Fruit fly (Drosophila melanogaster) whole organism, embryonic: ENCODE results near the gene CG7432.

Experiments
- Blimp-1 ChIP-seq: fragments of 200-800 bp; sonication (Bioruptor generic); optimal IDR thresholded peaks from 3 replicates; lab custom pipeline; 2018; ENCODE audit warnings: missing biosample characterization, missing genetic modification characterization, mild to moderate bottlenecking, moderate library complexity, missing genetic modification reagents
- CG10565 ChIP-seq: fragments of 200-800 bp; sonication (Bioruptor generic); optimal IDR thresholded peaks from 3 replicates; lab custom pipeline; 2016; ENCODE audit warnings: missing biosample characterization, mild to moderate bottlenecking, missing genetic modification characterization
- CG11398 ChIP-seq: fragments of 200-800 bp; sonication (Bioruptor generic); optimal IDR thresholded peaks from 2 replicates; lab custom pipeline; 2016; ENCODE audit warnings: missing biosample characterization, missing genetic modification characterization
- CG14667 ChIP-seq: fragments of 200-800 bp; sonication (Bioruptor generic); IDR thresholded peaks from 2 replicates; pipeline ENCODE4 v1.3.6; 2022; ENCODE audit warnings: missing biosample characterization, missing genetic modification characterization
- CG1602 ChIP-seq: fragments of 200-800 bp; sonication (Bioruptor generic); optimal IDR thresholded peaks from 3 replicates; lab custom pipeline; 2016; ENCODE audit warnings: missing biosample characterization, missing genetic modification characterization
- CG17612 ChIP-seq: fragments of 200-800 bp; sonication (Bioruptor generic); IDR thresholded peaks from 2 replicates; pipeline ENCODE4 v1.3.6; 2022; ENCODE audit warnings: missing biosample characterization, missing genetic modification characterization
- CG2129 ChIP-seq: fragments of 200-800 bp; sonication (Bioruptor generic); IDR thresholded peaks from 2 replicates; pipeline ENCODE4 v1.3.6; 2022; ENCODE audit warnings: missing biosample characterization, missing genetic modification characterization; ENCODE audit not compliant: partially characterized antibody
- CG31365 ChIP-seq: fragments of 200-800 bp; sonication (Bioruptor generic); optimal IDR thresholded peaks from 2 replicates; lab custom pipeline; 2018; ENCODE audit warnings: missing biosample characterization, mild to moderate bottlenecking, missing genetic modification characterization
- CG3163 ChIP-seq: fragments of 200-800 bp; sonication (Bioruptor generic); optimal IDR thresholded peaks from 3 replicates; lab custom pipeline; 2016; ENCODE audit warnings: missing biosample characterization, missing genetic modification characterization
- CG34224 ChIP-seq: fragments of 200-800 bp; sonication (Bioruptor generic); IDR thresholded peaks from 3 replicates; pipeline ENCODE4 v1.3.6; 2022; ENCODE audit warnings: missing biosample characterization, missing genetic modification characterization; ENCODE audit not compliant: partially characterized antibody
- CG4404 ChIP-seq: fragments of 200-800 bp; sonication (Bioruptor generic); IDR thresholded peaks from 2 replicates; pipeline ENCODE4 v1.3.6; 2022; ENCODE audit warnings: missing biosample characterization, missing genetic modification characterization
- CG6683 ChIP-seq: fragments of 200-800 bp; sonication (Bioruptor generic); optimal IDR thresholded peaks from 2 replicates; lab custom pipeline; 2017; ENCODE audit warnings: missing biosample characterization, mild to moderate bottlenecking, missing genetic modification characterization, missing genetic modification reagents
- CG7963 ChIP-seq: fragments of 200-800 bp; sonication (Bioruptor generic); IDR thresholded peaks from 3 replicates; pipeline ENCODE4 v1.3.6; 2022; ENCODE audit warnings: missing biosample characterization, missing genetic modification characterization; ENCODE audit not compliant: partially characterized antibody
- CG7987 ChIP-seq: fragments of 200-800 bp; sonication (Bioruptor generic); optimal IDR thresholded peaks from 2 replicates; lab custom pipeline; 2018; ENCODE audit warnings: missing biosample characterization, mild to moderate bottlenecking, missing genetic modification characterization, moderate library complexity
- CG9437 ChIP-seq: fragments of 200-800 bp; sonication (Bioruptor generic); optimal IDR thresholded peaks from 2 replicates; lab custom pipeline; 2018; ENCODE audit warnings: missing biosample characterization, mild to moderate bottlenecking, missing genetic modification characterization
- CG9609 ChIP-seq: fragments of 200-800 bp; sonication (Bioruptor generic); optimal IDR thresholded peaks from 3 replicates; lab custom pipeline; 2016; ENCODE audit warnings: missing biosample characterization, missing genetic modification characterization
- CG9876 ChIP-seq: fragments of 200-800 bp; sonication (Bioruptor generic); optimal IDR thresholded peaks from 2 replicates; lab custom pipeline; 2016; ENCODE audit warnings: missing biosample characterization, missing genetic modification characterization
- Deaf1 ChIP-seq: fragments of 200-800 bp; optimal IDR thresholded peaks from 3 replicates; lab custom pipeline; 2019; ENCODE audit warnings: missing biosample characterization, mild to moderate bottlenecking, missing genetic modification characterization, moderate library complexity
- H15 ChIP-seq: fragments of 200-800 bp; sonication (Bioruptor generic); IDR thresholded peaks from 3 replicates; pipeline ENCODE4 v1.3.6; 2022; ENCODE audit warnings: missing biosample characterization, missing genetic modification characterization
- Hr3 ChIP-seq: fragments of 200-800 bp; sonication (Bioruptor generic); optimal IDR thresholded peaks from 3 replicates; lab custom pipeline; 2016; ENCODE audit warnings: missing biosample characterization, missing genetic modification characterization
- MTF-1 ChIP-seq: fragments of 200-800 bp; sonication (Bioruptor generic); optimal IDR thresholded peaks from 2 replicates; lab custom pipeline; 2018; ENCODE audit warnings: missing biosample characterization, mild to moderate bottlenecking, missing genetic modification characterization, borderline replicate concordance
- Myb ChIP-seq: fragments of 200-800 bp; sonication (Bioruptor generic); optimal IDR thresholded peaks from 2 replicates; lab custom pipeline; 2016; ENCODE audit warnings: missing biosample characterization, missing genetic modification characterization
- NFAT ChIP-seq: fragments of 200-800 bp; sonication (Bioruptor generic); IDR thresholded peaks from 2 replicates; pipeline ENCODE4 v1.3.6; 2022; ENCODE audit warnings: missing biosample characterization, missing genetic modification characterization
- NK7.1 ChIP-seq: fragments of 200-800 bp; sonication (Bioruptor generic); optimal IDR thresholded peaks from 3 replicates; lab custom pipeline; 2016; ENCODE audit warnings: missing biosample characterization, missing genetic modification characterization
- Nf-YA ChIP-seq: fragments of 200-800 bp; sonication (Bioruptor generic); IDR thresholded peaks from 2 replicates; pipeline ENCODE4 v1.3.6; 2022; ENCODE audit warnings: missing biosample characterization, missing genetic modification characterization
- PHDP ChIP-seq: fragments of 200-800 bp; sonication (Bioruptor generic); optimal IDR thresholded peaks from 3 replicates; lab custom pipeline; 2018; ENCODE audit warnings: missing biosample characterization, mild to moderate bottlenecking, missing genetic modification characterization, moderate library complexity
- Taf1 ChIP-seq: fragments of 200-800 bp; sonication (Bioruptor generic); IDR thresholded peaks from 2 replicates; pipeline ENCODE4 v1.3.6; 2022; ENCODE audit warnings: missing biosample characterization, missing genetic modification characterization
- Usf ChIP-seq: fragments of 200-800 bp; sonication (Bioruptor generic); optimal IDR thresholded peaks from 2 replicates; lab custom pipeline; 2017; ENCODE audit warnings: missing genotype, missing biosample characterization, missing genetic modification characterization
- YL-1 ChIP-seq: fragments of 200-800 bp; sonication (Bioruptor generic); optimal IDR thresholded peaks from 3 replicates; lab custom pipeline; 2017; ENCODE audit warnings: missing biosample characterization, mild to moderate bottlenecking, missing genetic modification characterization
- cato ChIP-seq: fragments of 200-800 bp; sonication (Bioruptor generic); optimal IDR thresholded peaks from 2 replicates; lab custom pipeline; 2016; ENCODE audit warnings: missing biosample characterization, missing genetic modification characterization, borderline replicate concordance
- caup ChIP-seq: fragments of 200-800 bp; sonication (Bioruptor generic); optimal IDR thresholded peaks from 3 replicates; lab custom pipeline; 2017; ENCODE audit warnings: missing biosample characterization, mild to moderate bottlenecking, missing genetic modification characterization, moderate library complexity; ENCODE audit not compliant: severe bottlenecking
- disco-r ChIP-seq: fragments of 200-800 bp; sonication (Bioruptor generic); optimal IDR thresholded peaks from 2 replicates; lab custom pipeline; 2016; ENCODE audit warnings: missing biosample characterization, missing genetic modification characterization
- fd3F ChIP-seq: fragments of 200-800 bp; sonication (Bioruptor generic); optimal IDR thresholded peaks from 2 replicates; lab custom pipeline; 2018; ENCODE audit warnings: missing biosample characterization, mild to moderate bottlenecking, missing genetic modification characterization, moderate library complexity
- hth ChIP-seq: fragments of >200 bp; optimal IDR thresholded peaks from 2 replicates; lab custom pipeline; 2017; ENCODE audit warnings: inconsistent platforms
- klu ChIP-seq: fragments of 200-800 bp; sonication (Bioruptor generic); IDR thresholded peaks from 2 replicates; pipeline ENCODE4 v1.3.6; 2022; ENCODE audit warnings: missing biosample characterization, missing genetic modification characterization
- lmd ChIP-seq: fragments of 200-800 bp; sonication (Bioruptor generic); IDR thresholded peaks from 2 replicates; pipeline ENCODE4 v1.3.6; 2022; ENCODE audit warnings: missing biosample characterization, missing genetic modification characterization
- mam ChIP-seq: fragments of 200-800 bp; sonication (Bioruptor generic); optimal IDR thresholded peaks from 3 replicates; lab custom pipeline; 2016; ENCODE audit warnings: missing biosample characterization, missing genetic modification characterization
- p53 ChIP-seq: fragments of 200-800 bp; sonication (Bioruptor generic); optimal IDR thresholded peaks from 2 replicates; lab custom pipeline; 2016; ENCODE audit warnings: missing biosample characterization, missing genetic modification characterization
- phol ChIP-seq: fragments of 200-800 bp; sonication (Bioruptor generic); optimal IDR thresholded peaks from 3 replicates; lab custom pipeline; 2018; ENCODE audit warnings: missing biosample characterization, mild to moderate bottlenecking, missing genetic modification characterization, moderate library complexity
- ranshi ChIP-seq: fragments of 200-800 bp; sonication (Bioruptor generic); IDR thresholded peaks from 2 replicates; pipeline ENCODE4 v1.3.6; 2022; ENCODE audit warnings: missing biosample characterization, missing genetic modification characterization
- sc ChIP-seq, 3 experiments: fragments of >200 bp in 2 of 3; fragments of 200-800 bp in 1 of 3; sonication (Bioruptor generic) in 1 of 3; optimal IDR thresholded peaks; 2 replicates in 2 of 3; 3 replicates in 1 of 3; lab custom pipeline; 2017; ENCODE audit warnings: mild to moderate bottlenecking in 1 of 3, missing biosample characterization in 1 of 3, missing genetic modification characterization in 1 of 3, missing genetic modification reagents in 1 of 3
- scrt ChIP-seq: fragments of 200-800 bp; sonication (Bioruptor generic); optimal IDR thresholded peaks from 2 replicates; lab custom pipeline; 2018; ENCODE audit warnings: missing biosample characterization, mild to moderate bottlenecking, missing genetic modification characterization, moderate library complexity
- sens ChIP-seq: fragments of 200-800 bp; sonication (Bioruptor generic); peaks from one replicate; lab custom pipeline; 2016; ENCODE audit warnings: missing biosample characterization, missing genetic modification characterization
- seq ChIP-seq: fragments of 200-800 bp; sonication (Bioruptor generic); IDR thresholded peaks from 2 replicates; pipeline ENCODE4 v1.3.6; 2022; ENCODE audit warnings: missing biosample characterization, missing genetic modification characterization
- sima ChIP-seq: fragments of 200-800 bp; sonication (Bioruptor generic); optimal IDR thresholded peaks from 2 replicates; lab custom pipeline; 2016; ENCODE audit warnings: missing biosample characterization, missing genetic modification characterization
- stwl ChIP-seq: fragments of 200-800 bp; sonication (Bioruptor generic); optimal IDR thresholded peaks from 3 replicates; lab custom pipeline; 2018; ENCODE audit warnings: missing biosample characterization, mild to moderate bottlenecking, missing genetic modification characterization, moderate library complexity
- tio ChIP-seq: fragments of 200-800 bp; sonication (Bioruptor generic); optimal IDR thresholded peaks from 2 replicates; lab custom pipeline; 2017; ENCODE audit warnings: missing biosample characterization, missing genetic modification characterization, inconsistent platforms
- tup ChIP-seq: fragments of 200-800 bp; sonication (Bioruptor generic); optimal IDR thresholded peaks from 2 replicates; lab custom pipeline; 2016; ENCODE audit warnings: missing biosample characterization, mild to moderate bottlenecking, missing genetic modification characterization, moderate library complexity

CG7432 gene

dm6 chr3R:19671223-19671991 lies 6.6 kb downstream of the CG7432 start, which contains the start of gene Naam (continued):
- TF ChIP-seq CG9876 (GFP tag; lab: Kevin White, UChicago): peak; percentile 32
- no peak for TF ChIP-seq CG2129 (GFP tag; lab: Robert Waterston, UW)
- peak; percentile 86 for TF ChIP-seq mam
- peak; percentile 26 for TF ChIP-seq CG31365
- peak; percentile 46 for TF ChIP-seq Deaf1 (tag; lab: Kevin White, UChicago)
- TF ChIP-seq CG6683 (GFP tag; lab: Kevin White, UChicago): peak; percentile 64
- TF ChIP-seq CG7987: peak; percentile 64
- TF ChIP-seq CG9609 (GFP tag; lab: Kevin White, UChicago): peak; percentile 57
- TF ChIP-seq klu (GFP tag; lab: Robert Waterston, UW): no peak; the same call in 1 of the 2 replicates
- no peak; the same call in 2 of the 3 replicates for TF ChIP-seq H15
- peak; percentile 41 for TF ChIP-seq CG1602 (GFP tag; lab: Kevin White, UChicago)
- peak; percentile 77 for TF ChIP-seq NK7.1 (GFP tag; lab: Kevin White, UChicago)
- peak; percentile 88 for TF ChIP-seq CG3163
- TF ChIP-seq stwl (tag; lab: Kevin White, UChicago): no peak
- peak; percentile 80 for TF ChIP-seq scrt
- peak; percentile 96 for TF ChIP-seq sens (GFP tag; lab: Kevin White, UChicago)
- no peak for TF ChIP-seq CG7963 (GFP tag; lab: Robert Waterston, UW)
- TF ChIP-seq tup (GFP tag; lab: Kevin White, UChicago): no peak
- peak; percentile 55 for TF ChIP-seq p53 (GFP tag; lab: Kevin White, UChicago)
- TF ChIP-seq MTF-1 (GFP tag; lab: Kevin White, UChicago): peak; percentile 40
- TF ChIP-seq CG10565: no peak
- peak; percentile 51 for TF ChIP-seq Hr3 (GFP tag; lab: Kevin White, UChicago)
- TF ChIP-seq sima: no peak
- TF ChIP-seq Nf-YA: peak; percentile 45; the same call in 1 of the 2 replicates
- TF ChIP-seq phol (tag; lab: Kevin White, UChicago): peak; percentile 57
- peak; percentile 89 for TF ChIP-seq PHDP
- peak; percentile 60; the same call in 1 of the 2 replicates for TF ChIP-seq ranshi (GFP tag; lab: Robert Waterston, UW)
- peak; percentile 51 for TF ChIP-seq seq (GFP tag; lab: Robert Waterston, UW)
- no peak for TF ChIP-seq sc (optimal IDR thresholded peaks at IDR 0.05; lab: Kevin White, UChicago)
- no peak for TF ChIP-seq sc (GFP tag; optimal IDR thresholded peaks at IDR 0.05; lab: Kevin White, UChicago)
- TF ChIP-seq CG34224: no peak
- TF ChIP-seq CG4404 (GFP tag; lab: Robert Waterston, UW): no peak
- peak; percentile 84 for TF ChIP-seq CG11398 (GFP tag; lab: Kevin White, UChicago)
- no peak for TF ChIP-seq hth (lab: Kevin White, UChicago)
- peak; percentile 57 for TF ChIP-seq CG9437 (GFP tag; lab: Kevin White, UChicago)
- peak; percentile 83 for TF ChIP-seq caup (GFP tag; lab: Kevin White, UChicago)
- 0 out of 2 replicates have a peak, but pooled peaks have one; percentile 40 for TF ChIP-seq CG14667 (GFP tag; lab: Robert Waterston, UW)
- peak; percentile 35 for TF ChIP-seq tio (GFP tag; lab: Kevin White, UChicago)
- peak; percentile 85 for TF ChIP-seq NFAT
- TF ChIP-seq disco-r: peak; percentile 52
- no peak for TF ChIP-seq Usf (GFP tag; lab: Kevin White, UChicago)
- peak; percentile 79 for TF ChIP-seq lmd (GFP tag; lab: Robert Waterston, UW)
- TF ChIP-seq fd3F (GFP tag; lab: Kevin White, UChicago): peak; percentile 49
- peak; percentile 57 for TF ChIP-seq Myb
- 0 out of 2 replicates have a peak, but pooled peaks have one; percentile 32 for TF ChIP-seq CG17612
- TF ChIP-seq Blimp-1 (GFP tag; lab: Kevin White, UChicago): peak; percentile 82
- TF ChIP-seq YL-1 (GFP tag; lab: Kevin White, UChicago): no peak
- TF ChIP-seq cato: peak; percentile 36
- TF ChIP-seq Taf1 (GFP tag; lab: Robert Waterston, UW): peak; percentile 56
